Fruit fly (Drosophila melanogaster) Kc167 (cell line): ENCODE data around the gene CG5704.

ENCODE experiments used
- Myc ChIP-seq: fragments of >200 bp; optimal IDR thresholded peaks from 2 replicates; lab custom pipeline; 2017; ENCODE audit warnings: missing external identifiers
- Sin3A ChIP-seq: fragments of >200 bp; optimal IDR thresholded peaks from 2 replicates; lab custom pipeline; 2018; ENCODE audit warnings: missing external identifiers
- h ChIP-seq: fragments of >200 bp; optimal IDR thresholded peaks from 3 replicates; lab custom pipeline; 2018; ENCODE audit warnings: missing external identifiers
- psq ChIP-seq: fragments of >200 bp; optimal IDR thresholded peaks from 2 replicates; lab custom pipeline; 2017; ENCODE audit warnings: missing external identifiers

DNA sequence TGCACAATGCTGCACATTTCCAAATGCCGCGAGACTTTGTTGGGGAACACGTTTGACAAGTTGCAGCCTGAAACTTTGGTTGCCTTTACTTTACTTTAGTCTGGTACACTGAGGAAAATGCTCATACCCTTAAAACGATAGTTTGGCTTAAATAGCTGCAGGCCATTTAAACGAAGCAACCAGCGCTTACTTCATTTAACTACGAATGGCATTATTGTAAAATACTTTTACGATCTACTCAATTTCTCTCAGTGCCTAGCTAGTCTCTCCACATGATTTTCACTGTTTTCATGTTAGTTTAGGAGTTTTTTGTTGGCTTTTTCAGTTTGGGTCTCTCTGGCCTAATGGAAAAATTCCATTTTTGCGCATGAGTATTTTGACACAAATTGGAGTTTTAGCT lies 8.8 kb downstream of the CG5704 start:
- no peak for TF ChIP-seq psq
- TF ChIP-seq Myc, result no peak
- TF ChIP-seq h (lab: Kevin White, UChicago), result no peak
- TF ChIP-seq Sin3A (lab: Kevin White, UChicago), result no peak
